Fruit fly (Drosophila melanogaster) whole organism, embryonic: Measurements from ENCODE around the gene CG31952.

Source experiments
- Ada2b ChIP-seq: fragments of 200-800 bp; sonication (Bioruptor generic); IDR thresholded peaks from 2 replicates; pipeline ENCODE4 v1.3.6; 2022; ENCODE audit warnings: missing biosample characterization, missing genetic modification characterization
- Atf6 ChIP-seq: fragments of 200-800 bp; sonication (Bioruptor generic); IDR thresholded peaks from 2 replicates; pipeline ENCODE4 v1.3.6; 2022; ENCODE audit warnings: missing biosample characterization, missing genetic modification characterization
- Bgb ChIP-seq: fragments of 200-800 bp; sonication (Bioruptor generic); IDR thresholded peaks from 2 replicates; pipeline ENCODE4 v1.3.6; 2022; ENCODE audit warnings: missing biosample characterization, missing genetic modification characterization; ENCODE audit not compliant: partially characterized antibody
- CG1024 ChIP-seq: fragments of 200-800 bp; sonication (Bioruptor generic); IDR thresholded peaks from 2 replicates; pipeline ENCODE4 v1.3.6; 2022; ENCODE audit warnings: missing biosample characterization, missing genetic modification characterization
- CG10979 ChIP-seq: fragments of 200-800 bp; sonication (Bioruptor generic); optimal IDR thresholded peaks from 2 replicates; lab custom pipeline; 2018; ENCODE audit warnings: missing biosample characterization, mild to moderate bottlenecking, missing genetic modification characterization, moderate library complexity
- CG12219 ChIP-seq: fragments of 200-800 bp; sonication (Bioruptor generic); optimal IDR thresholded peaks from 3 replicates; lab custom pipeline; 2018; ENCODE audit warnings: missing biosample characterization, mild to moderate bottlenecking, missing genetic modification characterization
- CG12236 ChIP-seq: fragments of 200-800 bp; sonication (Bioruptor generic); optimal IDR thresholded peaks from 2 replicates; lab custom pipeline; 2016; ENCODE audit warnings: missing biosample characterization, missing genetic modification characterization
- CG13123 ChIP-seq: fragments of 200-800 bp; sonication (Bioruptor generic); optimal IDR thresholded peaks from 2 replicates; lab custom pipeline; 2016; ENCODE audit warnings: missing biosample characterization, missing genetic modification characterization
- CG13424 ChIP-seq: fragments of 200-800 bp; sonication (Bioruptor generic); optimal IDR thresholded peaks from 2 replicates; lab custom pipeline; 2019; ENCODE audit warnings: missing biosample characterization, mild to moderate bottlenecking, missing genetic modification characterization, moderate library complexity
- CG13624 ChIP-seq: fragments of 200-800 bp; sonication (Bioruptor generic); optimal IDR thresholded peaks from 2 replicates; lab custom pipeline; 2016; ENCODE audit warnings: missing biosample characterization, missing genetic modification characterization
- CG14050 ChIP-seq: fragments of 200-800 bp; sonication (Bioruptor generic); IDR thresholded peaks from 3 replicates; pipeline ENCODE4 v1.3.6; 2022; ENCODE audit warnings: missing biosample characterization, missing genetic modification characterization
- CG1529 ChIP-seq: fragments of 200-800 bp; sonication (Bioruptor generic); optimal IDR thresholded peaks from 3 replicates; lab custom pipeline; 2018; ENCODE audit warnings: missing biosample characterization, missing genetic modification characterization
- CG17186 ChIP-seq: fragments of 200-800 bp; sonication (Bioruptor generic); optimal IDR thresholded peaks from 3 replicates; lab custom pipeline; 2017; ENCODE audit warnings: missing biosample characterization, missing genetic modification reagents, missing genetic modification characterization
- CG17385 ChIP-seq: fragments of 200-800 bp; sonication (Bioruptor generic); optimal IDR thresholded peaks from 3 replicates; lab custom pipeline; 2018; ENCODE audit warnings: missing biosample characterization, mild to moderate bottlenecking, missing genetic modification characterization
- CG17802 ChIP-seq: fragments of 200-800 bp; sonication (Bioruptor generic); optimal IDR thresholded peaks from 2 replicates; lab custom pipeline; 2018; ENCODE audit warnings: missing biosample characterization, mild to moderate bottlenecking, missing genetic modification characterization, moderate library complexity
- CG1832 ChIP-seq: fragments of 200-800 bp; sonication (Bioruptor generic); optimal IDR thresholded peaks from 2 replicates; lab custom pipeline; 2017; ENCODE audit warnings: missing biosample characterization, mild to moderate bottlenecking, missing genetic modification characterization, inconsistent platforms
- CG2678 ChIP-seq: fragments of 200-800 bp; sonication (Bioruptor generic); optimal IDR thresholded peaks from 3 replicates; lab custom pipeline; 2019; ENCODE audit warnings: missing biosample characterization, mild to moderate bottlenecking, missing genetic modification characterization, moderate library complexity
- CG2875 ChIP-seq: fragments of 200-800 bp; sonication (Bioruptor generic); optimal IDR thresholded peaks from 2 replicates; lab custom pipeline; 2017; ENCODE audit warnings: missing biosample characterization, mild to moderate bottlenecking, missing genetic modification characterization, missing genetic modification reagents
- CG3163 ChIP-seq: fragments of 200-800 bp; sonication (Bioruptor generic); optimal IDR thresholded peaks from 3 replicates; lab custom pipeline; 2016; ENCODE audit warnings: missing biosample characterization, missing genetic modification characterization
- CG32772 ChIP-seq: fragments of 200-800 bp; sonication (Bioruptor generic); IDR thresholded peaks from 2 replicates; pipeline ENCODE4 v1.3.6; 2022; ENCODE audit warnings: missing biosample characterization, missing genetic modification characterization
- CG33213 ChIP-seq: fragments of 200-800 bp; sonication (Bioruptor generic); optimal IDR thresholded peaks from 3 replicates; lab custom pipeline; 2016; ENCODE audit warnings: missing biosample characterization, missing genetic modification characterization
- CG43689 ChIP-seq: fragments of 200-800 bp; sonication (Bioruptor generic); IDR thresholded peaks from 2 replicates; pipeline ENCODE4 v1.3.6; 2022; ENCODE audit warnings: missing biosample characterization, missing genetic modification characterization
- CG6654 ChIP-seq: fragments of 200-800 bp; sonication (Bioruptor generic); optimal IDR thresholded peaks from 2 replicates; lab custom pipeline; 2017; ENCODE audit warnings: missing biosample characterization, mild to moderate bottlenecking, missing genetic modification characterization
- CG7745 ChIP-seq: fragments of 200-800 bp; sonication (Bioruptor generic); optimal IDR thresholded peaks from 2 replicates; lab custom pipeline; 2018; ENCODE audit warnings: missing biosample characterization, mild to moderate bottlenecking, missing genetic modification characterization, moderate library complexity
- CG7928 ChIP-seq: fragments of 200-800 bp; sonication (Bioruptor generic); optimal IDR thresholded peaks from 2 replicates; lab custom pipeline; 2017; ENCODE audit warnings: missing biosample characterization, mild to moderate bottlenecking, missing genetic modification characterization
- CG8944 ChIP-seq: fragments of 200-800 bp; sonication (Bioruptor generic); optimal IDR thresholded peaks from 3 replicates; lab custom pipeline; 2016; ENCODE audit warnings: missing biosample characterization, missing genetic modification characterization
- CG9437 ChIP-seq: fragments of 200-800 bp; sonication (Bioruptor generic); optimal IDR thresholded peaks from 2 replicates; lab custom pipeline; 2018; ENCODE audit warnings: missing biosample characterization, mild to moderate bottlenecking, missing genetic modification characterization
- CG9876 ChIP-seq: fragments of 200-800 bp; sonication (Bioruptor generic); optimal IDR thresholded peaks from 2 replicates; lab custom pipeline; 2016; ENCODE audit warnings: missing biosample characterization, missing genetic modification characterization
- CoRest ChIP-seq: fragments of 200-800 bp; sonication (Bioruptor generic); optimal IDR thresholded peaks from 3 replicates; lab custom pipeline; 2018; ENCODE audit warnings: missing biosample characterization, mild to moderate bottlenecking, missing genetic modification characterization, moderate library complexity
- Fer2 ChIP-seq: fragments of 200-800 bp; sonication (Bioruptor generic); optimal IDR thresholded peaks from 2 replicates; lab custom pipeline; 2018; ENCODE audit warnings: missing biosample characterization, mild to moderate bottlenecking, missing genetic modification characterization, moderate library complexity
- Gsc ChIP-seq: fragments of 200-800 bp; sonication (Bioruptor generic); IDR thresholded peaks from 2 replicates; pipeline ENCODE4 v1.3.6; 2022; ENCODE audit warnings: missing biosample characterization, missing genetic modification characterization
- HLH3B ChIP-seq: fragments of 200-800 bp; sonication (Bioruptor generic); IDR thresholded peaks from 2 replicates; pipeline ENCODE4 v1.3.6; 2022; ENCODE audit warnings: missing biosample characterization, missing genetic modification characterization
- HLH4C ChIP-seq: fragments of 200-800 bp; sonication (Bioruptor generic); IDR thresholded peaks from 3 replicates; pipeline ENCODE4 v1.3.6; 2022; ENCODE audit warnings: missing biosample characterization, missing genetic modification characterization; ENCODE audit not compliant: partially characterized antibody
- HmgZ ChIP-seq: fragments of 200-800 bp; sonication (Bioruptor generic); optimal IDR thresholded peaks from 2 replicates; lab custom pipeline; 2018; ENCODE audit warnings: missing biosample characterization, mild to moderate bottlenecking, missing genetic modification characterization
- Hmx ChIP-seq: fragments of 200-800 bp; sonication (Bioruptor generic); optimal IDR thresholded peaks from 2 replicates; lab custom pipeline; 2016; ENCODE audit warnings: missing biosample characterization, missing genetic modification characterization
- Hr51 ChIP-seq, 2 experiments: fragments of 200-800 bp; sonication (Bioruptor generic); optimal IDR thresholded peaks; 2 replicates in 1 of 2; 3 replicates in 1 of 2; lab custom pipeline; 2016 to 2018; ENCODE audit warnings: missing biosample characterization in 2 of 2, missing genetic modification characterization in 2 of 2, mild to moderate bottlenecking in 1 of 2, moderate library complexity in 1 of 2
- Lim3 ChIP-seq: fragments of 200-800 bp; sonication (Bioruptor generic); IDR thresholded peaks from 2 replicates; pipeline ENCODE4 v1.3.6; 2022; ENCODE audit warnings: missing biosample characterization, missing genetic modification characterization
- Mes4 ChIP-seq: fragments of 200-800 bp; sonication (Bioruptor generic); optimal IDR thresholded peaks from 2 replicates; lab custom pipeline; 2016; ENCODE audit warnings: missing biosample characterization, missing genetic modification characterization
- Sox102F ChIP-seq: fragments of 200-800 bp; sonication (Bioruptor generic); optimal IDR thresholded peaks from 2 replicates; lab custom pipeline; 2018; ENCODE audit warnings: missing biosample characterization, mild to moderate bottlenecking, missing genetic modification characterization, moderate library complexity
- bab2 ChIP-seq: fragments of 200-800 bp; sonication (Bioruptor generic); optimal IDR thresholded peaks from 2 replicates; lab custom pipeline; 2016; ENCODE audit warnings: missing biosample characterization, missing genetic modification characterization
- bowl ChIP-seq: fragments of 200-800 bp; sonication (Bioruptor generic); IDR thresholded peaks from 2 replicates; pipeline ENCODE4 v1.3.6; 2022; ENCODE audit warnings: missing biosample characterization, missing genetic modification characterization
- chm ChIP-seq: fragments of 200-800 bp; sonication (Bioruptor generic); IDR thresholded peaks from 2 replicates; pipeline ENCODE4 v1.3.6; 2022; ENCODE audit warnings: missing biosample characterization, missing genetic modification characterization
- gcm2 ChIP-seq: fragments of 200-800 bp; sonication (Bioruptor generic); optimal IDR thresholded peaks from 2 replicates; lab custom pipeline; 2016; ENCODE audit warnings: missing biosample characterization, missing genetic modification characterization
- hbn ChIP-seq: fragments of 200-800 bp; sonication (Bioruptor generic); IDR thresholded peaks from 2 replicates; pipeline ENCODE4 v1.3.6; 2022; ENCODE audit warnings: missing biosample characterization, missing genetic modification characterization; ENCODE audit not compliant: partially characterized antibody
- jumu ChIP-seq: fragments of 200-800 bp; sonication (Bioruptor generic); optimal IDR thresholded peaks from 3 replicates; lab custom pipeline; 2016; ENCODE audit warnings: missing biosample characterization, missing genetic modification characterization
- kah ChIP-seq: fragments of 200-800 bp; sonication (Bioruptor generic); optimal IDR thresholded peaks from 2 replicates; lab custom pipeline; 2018; ENCODE audit warnings: missing biosample characterization, mild to moderate bottlenecking, missing genetic modification characterization
- p53 ChIP-seq: fragments of 200-800 bp; sonication (Bioruptor generic); optimal IDR thresholded peaks from 2 replicates; lab custom pipeline; 2016; ENCODE audit warnings: missing biosample characterization, missing genetic modification characterization
- pfk ChIP-seq: fragments of 200-800 bp; sonication (Bioruptor generic); optimal IDR thresholded peaks from 2 replicates; lab custom pipeline; 2018; ENCODE audit warnings: missing biosample characterization, mild to moderate bottlenecking, missing genetic modification characterization, moderate library complexity
- pum ChIP-seq: fragments of 200-800 bp; sonication (Bioruptor generic); optimal IDR thresholded peaks from 2 replicates; lab custom pipeline; 2016; ENCODE audit warnings: missing biosample characterization, missing genetic modification characterization
- sna ChIP-seq: fragments of 200-800 bp; sonication (Bioruptor generic); IDR thresholded peaks from 2 replicates; pipeline ENCODE4 v1.3.6; 2022; ENCODE audit warnings: missing biosample characterization, missing genetic modification characterization; ENCODE audit not compliant: partially characterized antibody
- tgo ChIP-seq: fragments of 200-800 bp; sonication (Bioruptor generic); IDR thresholded peaks from 3 replicates; pipeline ENCODE4 v1.3.6; 2022; ENCODE audit warnings: missing biosample characterization, missing genetic modification characterization

Gene CG31952

dm6 chr2L:3440322-3440721 lies 23.8 kb downstream of the CG31952 start (continued):
- TF ChIP-seq CG13123 (GFP tag; lab: Kevin White, UChicago), result no peak
- peak; percentile 41 for TF ChIP-seq CG6654 (GFP tag; lab: Kevin White, UChicago)
- peak; percentile 37; the same call in 1 of the 3 replicates for TF ChIP-seq CG14050 (GFP tag; lab: Robert Waterston, UW)
- TF ChIP-seq Fer2 (tag; lab: Kevin White, UChicago), result peak; percentile 3
- TF ChIP-seq CG33213, result no peak
- TF ChIP-seq CG32772, result peak; percentile 76
- TF ChIP-seq CG3163 (GFP tag; lab: Kevin White, UChicago), result no peak
- TF ChIP-seq pum (GFP tag; lab: Kevin White, UChicago), result peak; percentile 36
- no peak for TF ChIP-seq sna (GFP tag; lab: Robert Waterston, UW)
- peak; percentile 25 for TF ChIP-seq CG13424 (tag; lab: Kevin White, UChicago)
- peak; percentile 54; the same call in 1 of the 2 replicates for TF ChIP-seq Atf6
- no peak for TF ChIP-seq pfk (GFP tag; lab: Kevin White, UChicago)
- TF ChIP-seq tgo, result peak; percentile 81
- no peak for TF ChIP-seq Bgb
- TF ChIP-seq chm (GFP tag; lab: Robert Waterston, UW), result 0 out of 2 replicates have a peak, but pooled peaks have one; percentile 9
- peak; percentile 72 for TF ChIP-seq Ada2b (GFP tag; lab: Robert Waterston, UW)
- TF ChIP-seq CG7928 (GFP tag; lab: Kevin White, UChicago), result no peak
- TF ChIP-seq HmgZ (tag; lab: Kevin White, UChicago), result no peak
- peak; percentile 74 for TF ChIP-seq CG2678
- no peak for TF ChIP-seq Hmx
- no peak for TF ChIP-seq CG7745 (tag; lab: Kevin White, UChicago)
- peak; percentile 40 to 80 for TF ChIP-seq Hr51 (GFP tag; optimal IDR thresholded peaks at IDR 0.05; lab: Kevin White, UChicago)
- no peak for TF ChIP-seq HLH4C (GFP tag; lab: Robert Waterston, UW)
- TF ChIP-seq CG17802 (tag; lab: Kevin White, UChicago), result peak; percentile 33
- TF ChIP-seq Gsc (GFP tag; lab: Robert Waterston, UW), result peak; percentile 54; the same call in 1 of the 2 replicates
- TF ChIP-seq p53, result no peak
- TF ChIP-seq CG9437 (GFP tag; lab: Kevin White, UChicago), result peak; percentile 21
- TF ChIP-seq CG8944 (GFP tag; lab: Kevin White, UChicago), result peak; percentile 51
- TF ChIP-seq CG17186 (GFP tag; lab: Kevin White, UChicago), result peak; percentile 17
- peak; percentile 34; the same call in 1 of the 2 replicates for TF ChIP-seq CG43689
- TF ChIP-seq gcm2 (GFP tag; lab: Kevin White, UChicago), result no peak
- peak; percentile 83 for TF ChIP-seq HLH3B (GFP tag; lab: Robert Waterston, UW)
- no peak for TF ChIP-seq CG12219
- TF ChIP-seq bowl (GFP tag; lab: Robert Waterston, UW), result no peak
- TF ChIP-seq Sox102F (GFP tag; lab: Kevin White, UChicago), result peak; percentile 82
- TF ChIP-seq CG1529 (GFP tag; lab: Kevin White, UChicago), result peak; percentile 59
- peak; percentile 52 for TF ChIP-seq jumu
- no peak for TF ChIP-seq CG13624 (GFP tag; lab: Kevin White, UChicago)
- TF ChIP-seq bab2, result peak; percentile 19
- TF ChIP-seq CG2875 (GFP tag; lab: Kevin White, UChicago), result peak; percentile 54
- no peak for TF ChIP-seq CG1832 (GFP tag; lab: Kevin White, UChicago)
- TF ChIP-seq Mes4 (GFP tag; lab: Kevin White, UChicago), result peak; percentile 28
- TF ChIP-seq hbn (GFP tag; lab: Robert Waterston, UW), result no peak
- TF ChIP-seq CoRest, result peak; percentile 31
- peak; percentile 27 for TF ChIP-seq kah (GFP tag; lab: Kevin White, UChicago)
- TF ChIP-seq CG17385 (GFP tag; lab: Kevin White, UChicago), result peak; percentile 62
- TF ChIP-seq Lim3 (GFP tag; lab: Robert Waterston, UW), result no peak; the same call in 1 of the 2 replicates
- peak; percentile 58; the same call in 1 of the 2 replicates for TF ChIP-seq CG1024
- peak; percentile 74 for TF ChIP-seq CG10979 (tag; lab: Kevin White, UChicago)
- no peak for TF ChIP-seq CG12236 (GFP tag; lab: Kevin White, UChicago)
- TF ChIP-seq CG9876 (GFP tag; lab: Kevin White, UChicago), result peak; percentile 25
